Worm (Caenorhabditis elegans): Measurements from ENCODE around the gene atf-4.

The atf-4 gene

ce11 chrX:14845637-14846036, 35.0 kb upstream of the atf-4 start, which contains the start of gene egrh-1:
egrh-1 (plus strand) TSS chrX:14845937.
- TF ChIP-seq nhr-237 (tag; optimal IDR thresholded peaks at IDR 0.05) (no peak), pha-4 (tag; optimal IDR thresholded peaks at IDR 0.05) (no peak), flh-1 (GFP tag; optimal IDR thresholded peaks at IDR 0.05) (no peak), lin-32 (GFP tag; optimal IDR thresholded peaks at IDR 0.05) (no peak), ceh-39 (tag; optimal IDR thresholded peaks at IDR 0.05) (no peak), mep-1 (tag; optimal IDR thresholded peaks at IDR 0.05) (no peak), lsy-2 (tag; optimal IDR thresholded peaks at IDR 0.05) (no peak), nhr-76 (tag; optimal IDR thresholded peaks at IDR 0.05) (no peak), lin-13 (tag; optimal IDR thresholded peaks at IDR 0.05) (no peak), ham-2 (GFP tag; optimal IDR thresholded peaks at IDR 0.05) (no peak), elt-3 (tag; optimal IDR thresholded peaks at IDR 0.05) (no peak), drap-1 (GFP tag; optimal IDR thresholded peaks at IDR 0.05) (no peak), blmp-1 (tag; optimal IDR thresholded peaks at IDR 0.05) (no peak), unc-39 (tag; optimal IDR thresholded peaks at IDR 0.05) (no peak), hlh-1 (tag; optimal IDR thresholded peaks at IDR 0.05) (no peak), ztf-11 (tag; optimal IDR thresholded peaks at IDR 0.05) (no peak), ceh-43 (GFP tag; optimal IDR thresholded peaks at IDR 0.05) (no peak)

- no peak for TF ChIP-seq ztf-11 (tag; optimal IDR thresholded peaks at IDR 0.05)
- no peak for TF ChIP-seq lin-32 (GFP tag; optimal IDR thresholded peaks at IDR 0.05)
- no peak for TF ChIP-seq nhr-28 (tag; optimal IDR thresholded peaks at IDR 0.05)
- no peak for TF ChIP-seq snpc-4 (tag; optimal IDR thresholded peaks at IDR 0.05)
- TF ChIP-seq flh-1 (GFP tag; optimal IDR thresholded peaks at IDR 0.05), result no peak
- TF ChIP-seq bed-3 (GFP tag; optimal IDR thresholded peaks at IDR 0.05), result no peak
- TF ChIP-seq ceh-43 (GFP tag; optimal IDR thresholded peaks at IDR 0.05), result no peak
- TF ChIP-seq pha-4 (tag; optimal IDR thresholded peaks at IDR 0.05), result no peak
- no peak for TF ChIP-seq nhr-12 (tag; optimal IDR thresholded peaks at IDR 0.05)
These were observed 33.9 kb upstream of the atf-4 start for ce11 chrX:14844481-14844880.

ce11 chrX:14842846-14843369, 32.3 kb upstream of the atf-4 start:
- no peak for TF ChIP-seq zip-8 (tag; optimal IDR thresholded peaks at IDR 0.05)
- no peak for TF ChIP-seq lin-32 (GFP tag; optimal IDR thresholded peaks at IDR 0.05)
- no peak for TF ChIP-seq hlh-1 (tag; optimal IDR thresholded peaks at IDR 0.05)
- TF ChIP-seq unc-120 (tag; optimal IDR thresholded peaks at IDR 0.05; ENCODE audit: poor library complexity, severe bottlenecking), result no peak

ce11 chrX:14841030-14841429, 30.4 kb upstream of the atf-4 start:
- TF ChIP-seq unc-62 (GFP tag; optimal IDR thresholded peaks at IDR 0.05) (peak; percentile 91), mab-5 (tag; optimal IDR thresholded peaks at IDR 0.05) (peak; percentile 66), blmp-1 (tag; optimal IDR thresholded peaks at IDR 0.05) (no peak), ceh-43 (GFP tag; optimal IDR thresholded peaks at IDR 0.05) (no peak), unc-120 (tag; optimal IDR thresholded peaks at IDR 0.05; ENCODE audit: poor library complexity, severe bottlenecking) (peak; percentile 78), hlh-1 (tag; optimal IDR thresholded peaks at IDR 0.05) (peak; percentile 61), ces-1 (GFP tag; optimal IDR thresholded peaks at IDR 0.05) (peak; percentile 90), pha-4 (tag; optimal IDR thresholded peaks at IDR 0.05) (peak; percentile 86), sptf-1 (tag; optimal IDR thresholded peaks at IDR 0.05) (no peak), nhr-237 (tag; optimal IDR thresholded peaks at IDR 0.05) (peak; percentile 86), mep-1 (tag; optimal IDR thresholded peaks at IDR 0.05) (peak; percentile 91), lsy-2 (tag; optimal IDR thresholded peaks at IDR 0.05) (peak; percentile 59), lin-13 (tag; optimal IDR thresholded peaks at IDR 0.05) (no peak), drap-1 (GFP tag; optimal IDR thresholded peaks at IDR 0.05) (peak; percentile 16), nhr-2 (tag; optimal IDR thresholded peaks at IDR 0.05) (no peak), unc-39 (tag; optimal IDR thresholded peaks at IDR 0.05) (no peak), ceh-39 (tag; optimal IDR thresholded peaks at IDR 0.05) (peak; percentile 88), cnd-1 (tag; optimal IDR thresholded peaks at IDR 0.05) (peak; percentile 30), snpc-4 (tag; optimal IDR thresholded peaks at IDR 0.05) (no peak)

ce11 chrX:14838339-14838738, 27.7 kb upstream of the atf-4 start:
- no peak for TF ChIP-seq flh-1 (GFP tag; optimal IDR thresholded peaks at IDR 0.05)
- TF ChIP-seq ces-1 (GFP tag; optimal IDR thresholded peaks at IDR 0.05), result peak; percentile 79

ce11 chrX:14831531-14831930, 20.9 kb upstream of the atf-4 start, which contains the start of gene dpf-2:
dpf-2 (plus strand) TSS chrX:14831831.
- TF ChIP-seq sem-2 (GFP tag; optimal IDR thresholded peaks at IDR 0.05) (no peak), mab-5 (tag; optimal IDR thresholded peaks at IDR 0.05) (no peak), tbx-8 (GFP tag; optimal IDR thresholded peaks at IDR 0.05) (no peak), pha-4 (tag; optimal IDR thresholded peaks at IDR 0.05) (no peak), nhr-237 (tag; optimal IDR thresholded peaks at IDR 0.05) (no peak), hlh-1 (tag; optimal IDR thresholded peaks at IDR 0.05) (no peak), ceh-83 (GFP tag; optimal IDR thresholded peaks at IDR 0.05) (no peak), mls-2 (tag; optimal IDR thresholded peaks at IDR 0.05) (no peak), zip-8 (tag; optimal IDR thresholded peaks at IDR 0.05) (no peak), ham-2 (GFP tag; optimal IDR thresholded peaks at IDR 0.05) (no peak)

Data from whole organism, mixed stage, embryonic.